Fruit fly (Drosophila melanogaster): ENCODE data around the gene Mvl.

Gene Mvl

DNA sequence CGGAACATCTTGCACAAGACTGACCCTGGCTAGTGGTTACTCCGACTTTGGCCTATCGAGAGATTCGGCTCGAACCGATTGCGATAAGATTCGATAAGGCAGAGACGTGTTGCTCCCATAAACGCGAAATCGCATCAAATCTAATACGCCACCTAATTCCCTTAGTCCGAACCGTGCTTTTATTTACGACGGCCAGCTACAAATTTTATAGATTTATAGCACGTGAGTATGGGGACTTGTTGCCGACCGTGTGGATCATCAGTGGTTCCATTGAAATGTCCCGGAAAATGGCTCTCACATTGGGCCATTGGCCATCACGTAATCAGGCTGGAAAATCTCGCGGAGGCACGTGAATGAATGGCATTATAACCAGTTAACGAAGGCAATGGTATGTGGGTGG, 53.6 kb downstream of the Mvl start, which contains the start of gene Alp5:
TSS of gene Alp5 (minus strand) at position 24 of the 400 bp plus-strand sequence.
- no peak for TF ChIP-seq pan (optimal IDR thresholded peaks at IDR 0.05)
- no peak for TF ChIP-seq usp (GFP tag; optimal IDR thresholded peaks at IDR 0.05)
- TF ChIP-seq psq (optimal IDR thresholded peaks at IDR 0.05): no peak
- no peak for TF ChIP-seq EcR (GFP tag; optimal IDR thresholded peaks at IDR 0.05)
- no peak for TF ChIP-seq CG8478 (optimal IDR thresholded peaks at IDR 0.05)
- TF ChIP-seq Dll (optimal IDR thresholded peaks at IDR 0.05): no peak
